Fruit fly (Drosophila melanogaster): Measurements from ENCODE around the gene CG17075.

The CG17075 gene

dm6 chr2L:252174-252573 is 15.1 kb downstream of the CG17075 start, which contains the start of gene Rpp30 (continued):
- no peak for TF ChIP-seq CG6854 (GFP tag; optimal IDR thresholded peaks at IDR 0.05)
- no peak for TF ChIP-seq CG10462 (GFP tag; optimal IDR thresholded peaks at IDR 0.05)
- no peak for TF ChIP-seq gsb (GFP tag; IDR thresholded peaks at IDR 0.05)
- no peak for TF ChIP-seq CG6254 (GFP tag; optimal IDR thresholded peaks at IDR 0.05)
- TF ChIP-seq row (GFP tag; IDR thresholded peaks at IDR 0.05): peak; percentile 20; the same call in 1 of the 3 replicates
- TF ChIP-seq CG9932 (GFP tag; IDR thresholded peaks at IDR 0.05): no peak
- no peak for TF ChIP-seq CG4707 (GFP tag; optimal IDR thresholded peaks at IDR 0.05)
- TF ChIP-seq Pdp1 (GFP tag; optimal IDR thresholded peaks at IDR 0.05): peak in 1 of 2 experiments; percentile 9
- TF ChIP-seq gfzf (GFP tag; optimal IDR thresholded peaks at IDR 0.05): peak; percentile 92
- no peak for TF ChIP-seq CTCF (GFP tag; optimal IDR thresholded peaks at IDR 0.05)
- TF ChIP-seq CG11695 (GFP tag; IDR thresholded peaks at IDR 0.05): no peak
- TF ChIP-seq CG34422 (GFP tag; IDR thresholded peaks at IDR 0.05): peak; percentile 53; the same call in 1 of the 3 replicates
- no peak for TF ChIP-seq Tbp (GFP tag; optimal IDR thresholded peaks at IDR 0.05)
- TF ChIP-seq CG2712 (tag; optimal IDR thresholded peaks at IDR 0.05): no peak
- no peak for TF ChIP-seq knrl (GFP tag; IDR thresholded peaks at IDR 0.05; ENCODE audit: partially characterized antibody)
- no peak for TF ChIP-seq cwo (GFP tag; optimal IDR thresholded peaks at IDR 0.05)
- TF ChIP-seq CG6765 (GFP tag; optimal IDR thresholded peaks at IDR 0.05): no peak
- no peak for TF ChIP-seq run (tag; optimal IDR thresholded peaks at IDR 0.05)
- TF ChIP-seq Mrtf (GFP tag; IDR thresholded peaks at IDR 0.05): no peak
- TF ChIP-seq CG12942 (GFP tag; optimal IDR thresholded peaks at IDR 0.05): no peak
- TF ChIP-seq prd (optimal IDR thresholded peaks at IDR 0.05): no peak
- TF ChIP-seq prd (GFP tag; IDR thresholded peaks at IDR 0.05): no peak
- TF ChIP-seq CG8924 (tag; optimal IDR thresholded peaks at IDR 0.05): no peak
- TF ChIP-seq Stat92E (GFP tag; optimal IDR thresholded peaks at IDR 0.05): no peak
- no peak for TF ChIP-seq Mad (GFP tag; optimal IDR thresholded peaks at IDR 0.05)
- TF ChIP-seq amos (GFP tag; IDR thresholded peaks at IDR 0.05; ENCODE audit: partially characterized antibody): peak; percentile 27; the same call in 1 of the 2 replicates
- TF ChIP-seq CG15601 (tag; optimal IDR thresholded peaks at IDR 0.05): peak; percentile 53
- TF ChIP-seq CG3995 (GFP tag; optimal IDR thresholded peaks at IDR 0.05): no peak
- no peak for TF ChIP-seq ab (GFP tag; optimal IDR thresholded peaks at IDR 0.05)
- no peak for TF ChIP-seq ara (GFP tag; IDR thresholded peaks at IDR 0.05)
- TF ChIP-seq CG30403 (GFP tag; optimal IDR thresholded peaks at IDR 0.05): no peak
- no peak for TF ChIP-seq tio (GFP tag; optimal IDR thresholded peaks at IDR 0.05)
- no peak for TF ChIP-seq CG31224 (GFP tag; IDR thresholded peaks at IDR 0.05)
- no peak for TF ChIP-seq CG14965 (GFP tag; optimal IDR thresholded peaks at IDR 0.05; ENCODE audit: borderline replicate concordance)
- peak; percentile 42; the same call in 1 of the 2 replicates for TF ChIP-seq CG32772 (GFP tag; IDR thresholded peaks at IDR 0.05)
- TF ChIP-seq CG10274 (GFP tag; optimal IDR thresholded peaks at IDR 0.05): no peak
- TF ChIP-seq CG7745 (tag; optimal IDR thresholded peaks at IDR 0.05): no peak
- no peak for TF ChIP-seq Eip74EF (GFP tag; optimal IDR thresholded peaks at IDR 0.05)
- TF ChIP-seq Ravus (GFP tag; IDR thresholded peaks at IDR 0.05): no peak
- no peak for TF ChIP-seq hbn (GFP tag; IDR thresholded peaks at IDR 0.05; ENCODE audit: partially characterized antibody)
- no peak for TF ChIP-seq Meics (GFP tag; optimal IDR thresholded peaks at IDR 0.05)
- TF ChIP-seq zen2 (GFP tag; IDR thresholded peaks at IDR 0.05; ENCODE audit: partially characterized antibody): 0 out of 3 replicates have a peak, but pooled peaks have one; percentile 3
- TF ChIP-seq ash1 (GFP tag; optimal IDR thresholded peaks at IDR 0.05): no peak
- no peak for TF ChIP-seq GATAe (GFP tag; conservative IDR thresholded peaks at IDR 0.05)
- peak; percentile 32 for TF ChIP-seq Sry-δ (GFP tag; optimal IDR thresholded peaks at IDR 0.05)
- TF ChIP-seq pfk (GFP tag; optimal IDR thresholded peaks at IDR 0.05): no peak
- no peak for TF ChIP-seq jing (GFP tag; optimal IDR thresholded peaks at IDR 0.05)
- no peak for TF ChIP-seq CG6791 (GFP tag; IDR thresholded peaks at IDR 0.05; ENCODE audit: partially characterized antibody)
- TF ChIP-seq twi (tag; optimal IDR thresholded peaks at IDR 0.05): no peak
- no peak for TF ChIP-seq B-H2 (GFP tag; optimal IDR thresholded peaks at IDR 0.05)
- TF ChIP-seq slp2 (GFP tag; optimal IDR thresholded peaks at IDR 0.05): no peak
